Worm (Caenorhabditis elegans) whole organism, young adult: Measurements from ENCODE around the gene C50B8.6.

Experiments used
- C06A6.2 ChIP-seq: fragments of 200-800 bp; sonication (Bioruptor generic); conservative IDR thresholded peaks from 2 replicates; pipeline ENCODE4 v1.3.6; 2022; ENCODE audit warnings: missing genetic modification characterization, missing compliant biosample characterization
- F39B2.1 ChIP-seq: fragments of 200-800 bp; sonication (Bioruptor generic); IDR thresholded peaks from 2 replicates; pipeline ENCODE4 v1.3.6; 2022; ENCODE audit warnings: missing genetic modification reagents, missing genetic modification characterization, missing compliant biosample characterization
- ama-1 ChIP-seq, 3 experiments: fragments of 150-350 bp in 1 of 3; sonication (generic microtip) in 2 of 3; optimal IDR thresholded peaks; 2 replicates each; lab custom pipeline; 2014 to 2018; ENCODE audit warnings: missing biosample characterization in 2 of 3, missing genetic modification characterization in 2 of 3, missing genetic modification reagents in 2 of 3
- nhr-90 ChIP-seq: sonication (generic microtip); optimal IDR thresholded peaks from 2 replicates; lab custom pipeline; 2016; ENCODE audit warnings: missing genotype, mild to moderate bottlenecking, missing genetic modification characterization, missing compliant biosample characterization
- rcor-1 ChIP-seq: fragments of 200-800 bp; sonication (Bioruptor generic); IDR thresholded peaks from 2 replicates; pipeline ENCODE4 v1.3.6; 2022; ENCODE audit warnings: missing genetic modification reagents, missing genetic modification characterization, missing compliant biosample characterization
- ztf-28 ChIP-seq: fragments of 200-800 bp; sonication (Bioruptor generic); IDR thresholded peaks from 2 replicates; pipeline ENCODE4 v1.3.6; 2022; ENCODE audit warnings: missing genetic modification reagents, missing genetic modification characterization, missing compliant biosample characterization

ce11 chrV:13624424-13624823 is 45.7 kb downstream of the C50B8.6 start, which contains the start of gene F53F4.11:
- TF ChIP-seq ama-1 (optimal IDR thresholded peaks at IDR 0.05; lab: Kevin White, UChicago) = no peak
- TF ChIP-seq ama-1 (GFP tag; optimal IDR thresholded peaks at IDR 0.05; lab: Kevin White, UChicago) = no peak
- no peak for TF ChIP-seq ztf-28
- no peak for TF ChIP-seq rcor-1 (GFP tag; lab: Robert Waterston, UW)
- TF ChIP-seq F39B2.1 (GFP tag; lab: Robert Waterston, UW) = no peak
- no peak for TF ChIP-seq nhr-90
- TF ChIP-seq C06A6.2 = no peak
